Worm (Caenorhabditis elegans): ENCODE measurements around the gene F14H12.6.

Gene F14H12.6

DNA sequence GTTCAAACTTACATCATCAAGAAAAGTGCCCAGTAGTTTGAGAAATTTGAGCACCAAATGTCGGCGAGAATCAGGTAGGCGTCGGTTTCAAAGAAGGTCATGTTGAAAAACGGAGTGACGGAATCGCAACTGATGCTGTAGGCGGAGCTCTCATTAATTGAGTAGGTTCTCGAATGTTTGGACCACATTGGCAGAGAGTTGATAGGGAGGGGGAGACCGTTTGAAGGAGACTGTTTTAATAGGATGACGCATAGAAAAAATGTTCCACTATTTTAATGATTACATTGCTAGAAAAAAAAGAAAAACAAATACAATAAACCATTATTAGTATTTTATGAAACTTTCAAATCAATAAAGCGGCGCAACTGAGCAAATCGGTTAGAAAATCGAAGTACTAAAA, 5.8 kb upstream of the F14H12.6 start, which contains the start of gene F14H12.17:
TSS of gene F14H12.17 (minus strand) at position 101 of the 400 bp plus-strand sequence.
- no peak for TF ChIP-seq nhr-11 (tag; optimal IDR thresholded peaks at IDR 0.05)

DNA sequence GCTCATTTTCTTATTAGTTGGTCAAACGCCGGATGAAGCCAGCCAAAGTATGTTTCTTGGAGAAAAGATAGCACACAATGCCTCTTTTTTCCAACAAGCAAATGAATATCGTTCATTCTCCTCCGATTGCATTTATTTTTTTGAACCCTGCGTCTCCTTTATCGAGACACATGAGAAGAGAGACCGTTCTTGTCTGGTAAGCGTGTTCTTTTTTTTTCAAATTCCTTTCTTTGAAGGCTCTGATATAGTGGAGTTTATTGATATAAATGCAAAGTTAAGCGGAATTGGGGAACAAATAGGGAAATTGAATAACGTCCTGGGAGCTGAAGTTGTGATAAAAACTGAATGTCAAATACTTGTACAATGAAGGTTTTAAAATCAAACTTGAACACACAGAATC, 5.2 kb upstream of the F14H12.6 start, which contains the start of gene F14H12.7:
TSS of gene F14H12.7 (minus strand) at position 101 of the 400 bp plus-strand sequence.
- no peak for TF ChIP-seq mec-3 (tag; optimal IDR thresholded peaks at IDR 0.05; ENCODE audit: borderline replicate concordance)
- no peak for TF ChIP-seq ttx-3 (tag; optimal IDR thresholded peaks at IDR 0.05)
- TF ChIP-seq sox-2 (GFP tag; IDR thresholded peaks at IDR 0.05): no peak
- TF ChIP-seq hlh-6 (tag; optimal IDR thresholded peaks at IDR 0.05): no peak
- no peak for TF ChIP-seq K02D7.2 (tag; optimal IDR thresholded peaks at IDR 0.05)
- TF ChIP-seq pha-4 (tag; optimal IDR thresholded peaks at IDR 0.05): no peak
- no peak for TF ChIP-seq fkh-6 (tag; optimal IDR thresholded peaks at IDR 0.05)
- no peak for TF ChIP-seq rnt-1 (tag; optimal IDR thresholded peaks at IDR 0.05)
- TF ChIP-seq sdc-2 (tag; optimal IDR thresholded peaks at IDR 0.05): no peak

DNA sequence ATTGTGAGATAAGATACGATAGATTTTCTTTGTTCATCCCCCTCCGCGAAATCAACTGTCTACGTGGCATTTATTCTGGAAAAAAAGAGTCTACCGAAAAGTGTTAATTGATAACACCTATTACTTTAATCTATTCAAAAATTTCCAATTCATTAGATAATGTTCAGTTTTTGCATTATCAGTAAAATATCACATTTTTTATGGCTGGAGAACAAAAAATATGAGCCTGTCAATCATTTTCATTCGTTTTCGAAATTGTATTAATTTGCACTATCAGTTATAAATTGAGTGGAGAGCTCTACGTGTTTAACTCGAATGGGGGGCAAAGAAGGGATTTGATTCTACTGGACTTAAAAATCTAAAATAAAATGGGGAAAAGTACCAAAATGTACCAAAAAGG, 1.7 kb upstream of the F14H12.6 start:
- TF ChIP-seq ceh-30 (tag; optimal IDR thresholded peaks at IDR 0.05) (no peak), pros-1 (tag; optimal IDR thresholded peaks at IDR 0.05) (no peak), elt-4 (tag; optimal IDR thresholded peaks at IDR 0.05) (no peak), che-1 (tag; optimal IDR thresholded peaks at IDR 0.05) (no peak), nhr-232 (tag; optimal IDR thresholded peaks at IDR 0.05) (no peak), tbx-2 (tag; optimal IDR thresholded peaks at IDR 0.05) (no peak), ztf-16 (tag; optimal IDR thresholded peaks at IDR 0.05) (no peak), odd-2 (tag; optimal IDR thresholded peaks at IDR 0.05) (no peak), C38D4.7 (GFP tag; optimal IDR thresholded peaks at IDR 0.05) (no peak), eyg-1 (tag; optimal IDR thresholded peaks at IDR 0.05) (no peak), ceh-18 (tag; optimal IDR thresholded peaks at IDR 0.05) (no peak), sox-2 (GFP tag; IDR thresholded peaks at IDR 0.05) (no peak), elt-2 (tag; optimal IDR thresholded peaks at IDR 0.05) (no peak), ama-1 (optimal IDR thresholded peaks at IDR 0.05) (no peak), hlh-15 (tag; optimal IDR thresholded peaks at IDR 0.05) (no peak), hlh-30 (tag; optimal IDR thresholded peaks at IDR 0.05; ENCODE audit: insufficient read depth) (no peak), ref-2 (tag; optimal IDR thresholded peaks at IDR 0.05) (no peak), ceh-14 (tag; optimal IDR thresholded peaks at IDR 0.05) (no peak), syd-9 (tag; optimal IDR thresholded peaks at IDR 0.05) (no peak)

DNA sequence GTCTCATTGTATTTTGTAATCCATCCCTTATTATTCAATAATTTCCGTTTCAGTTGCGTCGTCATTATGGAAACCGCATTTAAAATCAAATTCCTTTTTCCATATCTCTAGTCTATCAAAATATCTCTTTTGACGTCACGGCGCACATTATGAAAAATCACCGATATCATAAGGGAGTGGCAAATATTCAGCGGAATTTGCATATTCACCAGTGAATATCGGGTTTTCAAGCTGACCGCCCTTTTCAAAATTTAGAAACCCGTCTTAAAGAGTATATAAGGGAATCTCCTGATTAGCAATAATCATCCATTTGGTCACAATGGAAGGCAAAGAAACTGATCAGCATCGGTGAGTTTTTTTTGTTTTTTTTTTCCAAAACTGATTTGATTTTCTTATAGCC, 4.0 kb downstream of the F14H12.6 start, which contains the start of gene col-165:
TSS of gene col-165 (plus strand) at position 301 of the 400 bp plus-strand sequence.
- TF ChIP-seq K02D7.2 (tag; optimal IDR thresholded peaks at IDR 0.05) (no peak), K09A11.1 (tag; optimal IDR thresholded peaks at IDR 0.05; ENCODE audit: insufficient read depth) (no peak), dmd-4 (tag; optimal IDR thresholded peaks at IDR 0.05; ENCODE audit: borderline replicate concordance) (no peak), tbx-2 (tag; optimal IDR thresholded peaks at IDR 0.05) (no peak), eyg-1 (tag; optimal IDR thresholded peaks at IDR 0.05) (no peak), pag-3 (tag; optimal IDR thresholded peaks at IDR 0.05; ENCODE audit: borderline replicate concordance) (no peak), gmeb-2 (tag; optimal IDR thresholded peaks at IDR 0.05) (no peak)

DNA sequence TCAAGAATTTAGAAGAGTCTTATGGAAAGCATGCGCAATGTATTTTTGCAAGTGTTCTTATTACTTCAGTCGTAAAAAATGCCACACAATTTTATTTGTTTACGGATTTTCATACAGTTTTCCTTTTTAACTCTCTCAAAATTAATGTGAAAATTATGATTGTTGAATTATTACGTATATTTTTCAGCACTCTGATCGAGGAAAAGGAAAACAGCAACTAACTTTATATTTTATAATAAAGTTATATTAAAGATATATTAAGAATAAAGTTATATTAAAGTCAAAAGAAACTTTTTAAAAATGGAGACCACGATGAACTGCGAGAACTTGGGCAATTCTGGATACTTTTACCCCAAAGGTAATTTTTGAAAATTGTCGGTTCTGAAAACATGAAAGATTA, 7.2 kb downstream of the F14H12.6 start, which contains the start of gene F14H12.2:
TSS of gene F14H12.2 (plus strand) at position 301 of the 400 bp plus-strand sequence.
- TF ChIP-seq C08G9.2 (tag; optimal IDR thresholded peaks at IDR 0.05): no peak
- TF ChIP-seq odd-2 (tag; optimal IDR thresholded peaks at IDR 0.05): no peak
- no peak for TF ChIP-seq nhr-232 (tag; optimal IDR thresholded peaks at IDR 0.05)
- TF ChIP-seq fkh-6 (tag; optimal IDR thresholded peaks at IDR 0.05): no peak

ce11 chrX:4343915-4344314, 13.5 kb downstream of the F14H12.6 start, which contains the start of gene F14H12.3:
F14H12.3 (plus strand) TSS chrX:4344215.
- TF ChIP-seq hlh-15 (tag; optimal IDR thresholded peaks at IDR 0.05) (no peak), unc-3 (GFP tag; conservative IDR thresholded peaks at IDR 0.05) (no peak), unc-3 (tag; optimal IDR thresholded peaks at IDR 0.05) (no peak), dve-1 (tag; optimal IDR thresholded peaks at IDR 0.05) (no peak), unc-42 (tag; optimal IDR thresholded peaks at IDR 0.05) (no peak), pat-9 (tag; optimal IDR thresholded peaks at IDR 0.05) (no peak), Y22D7AL.16 (tag; optimal IDR thresholded peaks at IDR 0.05) (no peak), hlh-30 (tag; optimal IDR thresholded peaks at IDR 0.05; ENCODE audit: insufficient read depth) (no peak)
